Worm (Caenorhabditis elegans): ENCODE data around the gene gmps-1.

The gmps-1 gene

ce11 chrII:10838550-10838949, 30.0 kb downstream of the gmps-1 start:
- TF ChIP-seq dox-1 (GFP tag; IDR thresholded peaks at IDR 0.05) = no peak
- TF ChIP-seq rec-8 (tag; optimal IDR thresholded peaks at IDR 0.05) = no peak
- TF ChIP-seq nfyb-1 (GFP tag; IDR thresholded peaks at IDR 0.05) = peak; percentile 30; the same call in 1 of the 2 replicates

- TF ChIP-seq attf-6 (GFP tag; IDR thresholded peaks at IDR 0.05) (no peak), egl-18 (GFP tag; IDR thresholded peaks at IDR 0.05) (no peak), ztf-3 (GFP tag; optimal IDR thresholded peaks at IDR 0.05) (no peak), gei-17 (GFP tag; optimal IDR thresholded peaks at IDR 0.05) (no peak), K11D2.4 (GFP tag; IDR thresholded peaks at IDR 0.05) (no peak), somi-1 (GFP tag; optimal IDR thresholded peaks at IDR 0.05) (no peak), hsf-1 (GFP tag; IDR thresholded peaks at IDR 0.05) (no peak), ZK185.1 (tag; optimal IDR thresholded peaks at IDR 0.05; ENCODE audit: poor library complexity, severe bottlenecking) (no peak), aptf-3 (GFP tag; IDR thresholded peaks at IDR 0.05) (no peak), sptf-2 (GFP tag; optimal IDR thresholded peaks at IDR 0.05) (no peak), dpl-1 (GFP tag; optimal IDR thresholded peaks at IDR 0.05) (no peak), unc-62 (GFP tag; optimal IDR thresholded peaks at IDR 0.05) (no peak), F10E7.11 (tag; optimal IDR thresholded peaks at IDR 0.05) (no peak)
Observed at ce11 chrII:10834717-10835116, 33.8 kb downstream of the gmps-1 start.

ce11 chrII:10829572-10829971, 38.9 kb downstream of the gmps-1 start:
- TF ChIP-seq C17E4.6 (GFP tag; IDR thresholded peaks at IDR 0.05) (no peak), zfh-2 (GFP tag; conservative IDR thresholded peaks at IDR 0.05) (peak; percentile 54), nfya-2 (GFP tag; IDR thresholded peaks at IDR 0.05) (no peak), hmg-20 (GFP tag; IDR thresholded peaks at IDR 0.05) (no peak), hlh-12 (tag; optimal IDR thresholded peaks at IDR 0.05) (no peak)

- TF ChIP-seq rpc-1 (optimal IDR thresholded peaks at IDR 0.05) = no peak
- no peak for TF ChIP-seq rpc-1 (tag; optimal IDR thresholded peaks at IDR 0.05)
Observed at ce11 chrII:10829081-10829480, 39.4 kb downstream of the gmps-1 start, which contains the start of gene VM106R.1. Gene VM106R.1 (minus strand): TSS chrII:10829181.

- TF ChIP-seq Y53F4B.3 (GFP tag; IDR thresholded peaks at IDR 0.05) (no peak), lin-35 (GFP tag; optimal IDR thresholded peaks at IDR 0.05) (peak in 1 of 3 experiments; percentile 81), atf-7 (tag; optimal IDR thresholded peaks at IDR 0.05) (no peak), cebp-1 (GFP tag; IDR thresholded peaks at IDR 0.05) (no peak), cebp-1 (tag; optimal IDR thresholded peaks at IDR 0.05) (peak; percentile 68), sdz-38 (tag; optimal IDR thresholded peaks at IDR 0.05) (no peak), F57A8.1 (GFP tag; optimal IDR thresholded peaks at IDR 0.05) (no peak), lir-1 (GFP tag; conservative IDR thresholded peaks at IDR 0.05) (no peak), mcd-1 (GFP tag; IDR thresholded peaks at IDR 0.05) (peak; percentile 62), lsy-27 (tag; optimal IDR thresholded peaks at IDR 0.05; ENCODE audit: borderline replicate concordance, insufficient read depth) (no peak), hlh-12 (tag; optimal IDR thresholded peaks at IDR 0.05) (no peak), Y67H2A.10 (GFP tag; conservative IDR thresholded peaks at IDR 0.05) (no peak), repo-1 (tag; optimal IDR thresholded peaks at IDR 0.05) (no peak), hsf-1 (GFP tag; IDR thresholded peaks at IDR 0.05) (no peak), ztf-22 (GFP tag; optimal IDR thresholded peaks at IDR 0.05) (no peak), madf-8 (GFP tag; conservative IDR thresholded peaks at IDR 0.05) (peak; percentile 46), ztf-6 (GFP tag; IDR thresholded peaks at IDR 0.05) (no peak), ccch-3 (GFP tag; optimal IDR thresholded peaks at IDR 0.05) (no peak), ekl-4 (GFP tag; IDR thresholded peaks at IDR 0.05) (no peak), akir-1 (GFP tag; optimal IDR thresholded peaks at IDR 0.05) (no peak), nhr-80 (tag; optimal IDR thresholded peaks at IDR 0.05) (no peak), ceh-27 (GFP tag; optimal IDR thresholded peaks at IDR 0.05) (no peak), hmg-1.2 (GFP tag; IDR thresholded peaks at IDR 0.05) (no peak)
Observed at ce11 chrII:10824046-10824445, 44.5 kb downstream of the gmps-1 start, which contains the start of the genes R06F6.12 and mix-1. Gene R06F6.12 (minus strand): TSS chrII:10824081. Gene mix-1 (plus strand): TSS chrII:10824246.
